Worm (Caenorhabditis elegans): ENCODE measurements around the gene sri-39.
A peak's percentile ranks its signal among the peaks of the same experiment; 100 is the strongest.
"Not testable (repeated sequence)": the region's sequence is repeated elsewhere in the genome, so short reads cannot be mapped to it uniquely, and the experiment has no call there.

Gene sri-39

ce11 chrII:2553030-2553429 lies 34.3 kb upstream of the sri-39 start:
- TF ChIP-seq mcd-1 (GFP tag; IDR thresholded peaks at IDR 0.05) (no peak), B0019.2 (GFP tag; conservative IDR thresholded peaks at IDR 0.05) (no peak), attf-3 (GFP tag; conservative IDR thresholded peaks at IDR 0.05) (no peak)

ce11 chrII:2553662-2554061 lies 33.6 kb upstream of the sri-39 start, which contains the start of gene K02F6.1:
Gene K02F6.1, plus strand, starts transcription at chrII:2553962.
- TF ChIP-seq Y56A3A.18 (GFP tag; IDR thresholded peaks at IDR 0.05); tbx-9 (tag; optimal IDR thresholded peaks at IDR 0.05; ENCODE audit: borderline replicate concordance); hsf-1 (GFP tag; IDR thresholded peaks at IDR 0.05): not testable (repeated sequence)

- TF ChIP-seq zfh-2 (GFP tag; conservative IDR thresholded peaks at IDR 0.05) (peak; percentile 75; the same call in 1 of the 2 replicates), ztf-25 (GFP tag; IDR thresholded peaks at IDR 0.05) (0 out of 2 replicates have a peak, but pooled peaks have one; percentile 42), madf-6 (GFP tag; IDR thresholded peaks at IDR 0.05) (peak; percentile 43; the same call in 1 of the 2 replicates), mcd-1 (GFP tag; IDR thresholded peaks at IDR 0.05) (peak; percentile 26; the same call in 1 of the 2 replicates), lin-26 (GFP tag; IDR thresholded peaks at IDR 0.05) (peak; percentile 97), dox-1 (GFP tag; IDR thresholded peaks at IDR 0.05) (peak; percentile 34; the same call in 1 of the 2 replicates), sea-2 (GFP tag; IDR thresholded peaks at IDR 0.05) (0 out of 2 replicates have a peak, but pooled peaks have one; percentile 60), egrh-3 (GFP tag; IDR thresholded peaks at IDR 0.05) (peak; percentile 93; the same call in 1 of the 2 replicates), attf-6 (GFP tag; IDR thresholded peaks at IDR 0.05) (peak; percentile 78; the same call in 1 of the 2 replicates)
Observed at ce11 chrII:2556388-2556787, 30.9 kb upstream of the sri-39 start.

- no peak for TF ChIP-seq B0035.1 (tag; optimal IDR thresholded peaks at IDR 0.05)
- no peak for TF ChIP-seq K11D2.4 (GFP tag; IDR thresholded peaks at IDR 0.05)
- TF ChIP-seq mcd-1 (GFP tag; IDR thresholded peaks at IDR 0.05): no peak
- TF ChIP-seq nhr-179 (tag; optimal IDR thresholded peaks at IDR 0.05): no peak
- no peak for TF ChIP-seq gei-17 (GFP tag; optimal IDR thresholded peaks at IDR 0.05)
- no peak for TF ChIP-seq mxl-1 (tag; optimal IDR thresholded peaks at IDR 0.05)
- TF ChIP-seq fkh-3 (tag; optimal IDR thresholded peaks at IDR 0.05): no peak
- TF ChIP-seq chd-7 (tag; optimal IDR thresholded peaks at IDR 0.05): no peak
- TF ChIP-seq ets-4 (GFP tag; optimal IDR thresholded peaks at IDR 0.05): no peak
- no peak for TF ChIP-seq mel-28 (tag; optimal IDR thresholded peaks at IDR 0.05; ENCODE audit: borderline replicate concordance)
- TF ChIP-seq madf-3 (GFP tag; IDR thresholded peaks at IDR 0.05): no peak
- TF ChIP-seq madf-6 (GFP tag; IDR thresholded peaks at IDR 0.05): no peak
- no peak for TF ChIP-seq zim-3 (tag; optimal IDR thresholded peaks at IDR 0.05)
- no peak for TF ChIP-seq lin-26 (GFP tag; IDR thresholded peaks at IDR 0.05)
- TF ChIP-seq repo-1 (tag; optimal IDR thresholded peaks at IDR 0.05): no peak
- TF ChIP-seq F10E7.11 (tag; optimal IDR thresholded peaks at IDR 0.05): no peak
- TF ChIP-seq K12H6.12 (tag; optimal IDR thresholded peaks at IDR 0.05): no peak
- TF ChIP-seq rpc-1 (optimal IDR thresholded peaks at IDR 0.05): no peak
- TF ChIP-seq rpc-1 (tag; optimal IDR thresholded peaks at IDR 0.05): no peak
Observed at ce11 chrII:2563973-2564372, 23.3 kb upstream of the sri-39 start, which contains the start of gene nep-18. Gene nep-18, minus strand, starts transcription at chrII:2564073.

- TF ChIP-seq egrh-3 (GFP tag; IDR thresholded peaks at IDR 0.05) (no peak), F37B4.10 (GFP tag; IDR thresholded peaks at IDR 0.05) (no peak), B0336.3 (GFP tag; IDR thresholded peaks at IDR 0.05) (0 out of 2 replicates have a peak, but pooled peaks have one; percentile 57), die-1 (tag; optimal IDR thresholded peaks at IDR 0.05) (no peak), F10E7.11 (tag; optimal IDR thresholded peaks at IDR 0.05) (no peak), mcd-1 (GFP tag; IDR thresholded peaks at IDR 0.05) (peak; percentile 85), rpc-1 (optimal IDR thresholded peaks at IDR 0.05) (no peak), rpc-1 (tag; optimal IDR thresholded peaks at IDR 0.05) (no peak), Y95B8A.8 (GFP tag; IDR thresholded peaks at IDR 0.05) (no peak), madf-10 (tag; optimal IDR thresholded peaks at IDR 0.05) (no peak), zfh-2 (GFP tag; conservative IDR thresholded peaks at IDR 0.05) (no peak), nhr-90 (tag; optimal IDR thresholded peaks at IDR 0.05) (no peak), egl-44 (GFP tag; IDR thresholded peaks at IDR 0.05) (no peak), lsy-27 (tag; optimal IDR thresholded peaks at IDR 0.05; ENCODE audit: borderline replicate concordance, insufficient read depth) (no peak), athp-1 (tag; optimal IDR thresholded peaks at IDR 0.05) (peak; percentile 47), rcor-1 (GFP tag; IDR thresholded peaks at IDR 0.05) (peak; percentile 69), hmg-20 (GFP tag; IDR thresholded peaks at IDR 0.05) (0 out of 2 replicates have a peak, but pooled peaks have one; percentile 26), sdz-38 (tag; optimal IDR thresholded peaks at IDR 0.05) (no peak), nhr-120 (GFP tag; IDR thresholded peaks at IDR 0.05) (no peak)
Observed at ce11 chrII:2564899-2565298, 22.4 kb upstream of the sri-39 start, which contains the start of gene usp-39. Gene usp-39, plus strand, starts transcription at chrII:2565275.

Measured in whole organism, young adult.